Worm (Caenorhabditis elegans) whole organism, early embryonic: ENCODE measurements around the gene aldo-1.

ENCODE experiments used
- B0310.2 ChIP-seq: sonication (generic microtip); optimal IDR thresholded peaks from 2 replicates; lab custom pipeline; 2016; ENCODE audit warnings: mild to moderate bottlenecking, missing genetic modification characterization, missing compliant biosample characterization
- F13C5.2 ChIP-seq: sonication (generic microtip); optimal IDR thresholded peaks from 2 replicates; lab custom pipeline; 2017; ENCODE audit warnings: mild to moderate bottlenecking, missing genetic modification characterization, inconsistent platforms, missing compliant biosample characterization
- aly-1 ChIP-seq: sonication (generic microtip); optimal IDR thresholded peaks from 2 replicates; lab custom pipeline; 2016; ENCODE audit warnings: missing genetic modification characterization, missing compliant biosample characterization
- ama-1 ChIP-seq: fragments of 150-350 bp; optimal IDR thresholded peaks from 2 replicates; lab custom pipeline; 2014
- ceh-13 ChIP-seq: fragments of 200-800 bp; sonication (Bioruptor generic); optimal IDR thresholded peaks from 2 replicates; lab custom pipeline; 2018; ENCODE audit warnings: mild to moderate bottlenecking, missing genetic modification characterization, missing compliant biosample characterization
- ceh-36 ChIP-seq: sonication (generic microtip); optimal IDR thresholded peaks from 2 replicates; lab custom pipeline; 2016; ENCODE audit warnings: missing genetic modification characterization, inconsistent platforms, missing compliant biosample characterization
- ets-7 ChIP-seq: sonication (generic microtip); optimal IDR thresholded peaks from 2 replicates; lab custom pipeline; 2016; ENCODE audit warnings: missing genotype, missing genetic modification characterization, missing compliant biosample characterization
- flt-1 ChIP-seq: fragments of 200-800 bp; sonication (Bioruptor generic); IDR thresholded peaks from 2 replicates; pipeline ENCODE4 v1.3.6; 2022; ENCODE audit warnings: missing genetic modification characterization, missing compliant biosample characterization
- hmbx-1 ChIP-seq: sonication (generic microtip); optimal IDR thresholded peaks from 2 replicates; lab custom pipeline; 2016; ENCODE audit warnings: mild to moderate bottlenecking, missing genetic modification characterization, missing compliant biosample characterization
- hmg-4 ChIP-seq: fragments of 200-800 bp; sonication (Bioruptor generic); optimal IDR thresholded peaks from 2 replicates; lab custom pipeline; 2018; ENCODE audit warnings: mild to moderate bottlenecking, missing genetic modification characterization, missing compliant biosample characterization
- hnd-1 ChIP-seq: sonication (generic microtip); optimal IDR thresholded peaks from 2 replicates; lab custom pipeline; 2016; ENCODE audit warnings: missing genetic modification characterization, missing compliant biosample characterization
- pes-1 ChIP-seq: fragments of 200-800 bp; sonication (Bioruptor generic); IDR thresholded peaks from 2 replicates; pipeline ENCODE4 v1.3.6; 2022; ENCODE audit warnings: missing genetic modification reagents, missing genetic modification characterization, missing compliant biosample characterization
- scrt-1 ChIP-seq: fragments of 200-800 bp; sonication (Bioruptor generic); IDR thresholded peaks from 2 replicates; pipeline ENCODE4 v1.3.6; 2022; ENCODE audit warnings: missing genetic modification characterization, missing compliant biosample characterization
- sea-1 ChIP-seq: fragments of 200-800 bp; sonication (Bioruptor generic); conservative IDR thresholded peaks from 2 replicates; pipeline ENCODE4 v1.3.6; 2022; ENCODE audit warnings: missing genetic modification characterization, missing compliant biosample characterization
- tbx-11 ChIP-seq: fragments of 200-800 bp; sonication (Bioruptor generic); IDR thresholded peaks from 2 replicates; pipeline ENCODE4 v1.3.6; 2022; ENCODE audit warnings: missing genetic modification characterization, missing compliant biosample characterization
- tbx-37 ChIP-seq: fragments of 200-800 bp; sonication (Bioruptor generic); conservative IDR thresholded peaks from 2 replicates; pipeline ENCODE4 v1.3.6; 2022; ENCODE audit warnings: missing genetic modification reagents, missing genetic modification characterization, missing compliant biosample characterization
- tra-4 ChIP-seq: sonication (generic microtip); optimal IDR thresholded peaks from 2 replicates; lab custom pipeline; 2017; ENCODE audit warnings: missing genetic modification characterization, missing compliant biosample characterization

aldo-1 gene

ce11 chrIII:13581727-13582126 lies 17.0 kb upstream of the aldo-1 start:
- no peak for TF ChIP-seq tra-4
- TF ChIP-seq scrt-1 (GFP tag; lab: Robert Waterston, UW) = no peak
- no peak for TF ChIP-seq aly-1 (tag; lab: Kevin White, UChicago)
- TF ChIP-seq hmg-4 (GFP tag; lab: Kevin White, UChicago) = no peak
- TF ChIP-seq F13C5.2 (tag; lab: Kevin White, UChicago) = no peak
- TF ChIP-seq ceh-36 (tag; lab: Kevin White, UChicago) = no peak
- TF ChIP-seq tbx-11 = no peak
- TF ChIP-seq pes-1 = no peak

- TF ChIP-seq ets-7 (tag; lab: Kevin White, UChicago) (no peak), ceh-13 (no peak), pes-1 (no peak), hmg-4 (GFP tag; lab: Kevin White, UChicago) (no peak), ama-1 (lab: Kevin White, UChicago) (no peak), F13C5.2 (tag; lab: Kevin White, UChicago) (no peak), aly-1 (tag; lab: Kevin White, UChicago) (no peak), flt-1 (GFP tag; lab: Robert Waterston, UW) (no peak), sea-1 (GFP tag; lab: Robert Waterston, UW) (no peak), hnd-1 (no peak), tra-4 (no peak)
Measured at ce11 chrIII:13580538-13580937, 15.8 kb upstream of the aldo-1 start, which contains the start of gene T05D4.5. T05D4.5 (plus strand) TSS chrIII:13580838.

- TF ChIP-seq ama-1 (lab: Kevin White, UChicago) = no peak
- no peak for TF ChIP-seq sea-1 (GFP tag; lab: Robert Waterston, UW)
- TF ChIP-seq hmg-4 (GFP tag; lab: Kevin White, UChicago) = no peak
- TF ChIP-seq flt-1 (GFP tag; lab: Robert Waterston, UW) = no peak
- no peak for TF ChIP-seq tbx-11
Measured at ce11 chrIII:13580076-13580475, 15.3 kb upstream of the aldo-1 start.

ce11 chrIII:13575610-13576232 lies 11.0 kb upstream of the aldo-1 start, which contains the start of gene osm-7:
osm-7 (plus strand) TSS chrIII:13576182.
- no peak for TF ChIP-seq hmbx-1 (tag; lab: Kevin White, UChicago)
- no peak for TF ChIP-seq hmg-4 (GFP tag; lab: Kevin White, UChicago)
- TF ChIP-seq scrt-1 (GFP tag; lab: Robert Waterston, UW) = no peak
- no peak for TF ChIP-seq ets-7 (tag; lab: Kevin White, UChicago)
- TF ChIP-seq pes-1 = no peak
- no peak for TF ChIP-seq aly-1 (tag; lab: Kevin White, UChicago)
- no peak for TF ChIP-seq flt-1 (GFP tag; lab: Robert Waterston, UW)
- no peak for TF ChIP-seq B0310.2 (tag; lab: Kevin White, UChicago)
- TF ChIP-seq tra-4 = no peak
- no peak for TF ChIP-seq tbx-11
- TF ChIP-seq sea-1 (GFP tag; lab: Robert Waterston, UW) = no peak
- no peak for TF ChIP-seq ceh-13
- TF ChIP-seq ceh-36 (tag; lab: Kevin White, UChicago) = no peak
- TF ChIP-seq hnd-1 = no peak
- TF ChIP-seq tbx-37 = no peak
- no peak for TF ChIP-seq F13C5.2 (tag; lab: Kevin White, UChicago)
- TF ChIP-seq ama-1 (lab: Kevin White, UChicago) = no peak

- no peak for TF ChIP-seq hmbx-1 (tag; lab: Kevin White, UChicago)
- TF ChIP-seq sea-1 (GFP tag; lab: Robert Waterston, UW) = no peak
- TF ChIP-seq ama-1 (lab: Kevin White, UChicago) = no peak
- no peak for TF ChIP-seq F13C5.2 (tag; lab: Kevin White, UChicago)
- no peak for TF ChIP-seq ets-7 (tag; lab: Kevin White, UChicago)
- no peak for TF ChIP-seq hnd-1
- no peak for TF ChIP-seq tra-4
- TF ChIP-seq tbx-11 = no peak
- TF ChIP-seq tbx-37 = no peak
- TF ChIP-seq B0310.2 (tag; lab: Kevin White, UChicago) = no peak
- TF ChIP-seq flt-1 (GFP tag; lab: Robert Waterston, UW) = no peak
- TF ChIP-seq pes-1 = no peak
- TF ChIP-seq hmg-4 (GFP tag; lab: Kevin White, UChicago) = no peak
- no peak for TF ChIP-seq ceh-36 (tag; lab: Kevin White, UChicago)
- TF ChIP-seq scrt-1 (GFP tag; lab: Robert Waterston, UW) = no peak
- no peak for TF ChIP-seq aly-1 (tag; lab: Kevin White, UChicago)
Measured at ce11 chrIII:13570347-13570746, 5.6 kb upstream of the aldo-1 start, which contains the start of gene exc-12. exc-12 (minus strand) TSS chrIII:13570447.

- no peak for TF ChIP-seq pes-1
- no peak for TF ChIP-seq ceh-36 (tag; lab: Kevin White, UChicago)
- TF ChIP-seq flt-1 (GFP tag; lab: Robert Waterston, UW) = no peak
- TF ChIP-seq ceh-13 = no peak
- TF ChIP-seq aly-1 (tag; lab: Kevin White, UChicago) = no peak
- TF ChIP-seq tbx-11 = no peak
- TF ChIP-seq F13C5.2 (tag; lab: Kevin White, UChicago) = no peak
- TF ChIP-seq hmg-4 (GFP tag; lab: Kevin White, UChicago) = no peak
- no peak for TF ChIP-seq ets-7 (tag; lab: Kevin White, UChicago)
- TF ChIP-seq B0310.2 (tag; lab: Kevin White, UChicago) = no peak
- no peak for TF ChIP-seq tra-4
- no peak for TF ChIP-seq sea-1 (GFP tag; lab: Robert Waterston, UW)
- no peak for TF ChIP-seq tbx-37
- no peak for TF ChIP-seq ama-1 (lab: Kevin White, UChicago)
Measured at ce11 chrIII:13565972-13566371, 1.2 kb upstream of the aldo-1 start.

ce11 chrIII:13563583-13563982 lies 1.2 kb downstream of the aldo-1 start:
- TF ChIP-seq hnd-1 (no peak), ets-7 (tag; lab: Kevin White, UChicago) (no peak), flt-1 (GFP tag; lab: Robert Waterston, UW) (no peak), tbx-11 (no peak), B0310.2 (tag; lab: Kevin White, UChicago) (no peak), hmg-4 (GFP tag; lab: Kevin White, UChicago) (no peak), F13C5.2 (tag; lab: Kevin White, UChicago) (no peak), hmbx-1 (tag; lab: Kevin White, UChicago) (no peak), ama-1 (lab: Kevin White, UChicago) (no peak)
